Fruit fly (Drosophila melanogaster) whole organism, embryonic: ENCODE measurements around the gene CG3434.

Source experiments
- CG1024 ChIP-seq: fragments of 200-800 bp; sonication (Bioruptor generic); IDR thresholded peaks from 2 replicates; pipeline ENCODE4 v1.3.6; 2022; ENCODE audit warnings: missing biosample characterization, missing genetic modification characterization
- CG14050 ChIP-seq: fragments of 200-800 bp; sonication (Bioruptor generic); IDR thresholded peaks from 3 replicates; pipeline ENCODE4 v1.3.6; 2022; ENCODE audit warnings: missing biosample characterization, missing genetic modification characterization
- CG17328 ChIP-seq: fragments of 200-800 bp; sonication (Bioruptor generic); IDR thresholded peaks from 2 replicates; pipeline ENCODE4 v1.3.6; 2022; ENCODE audit warnings: missing biosample characterization, missing genetic modification characterization
- CG7745 ChIP-seq: fragments of 200-800 bp; sonication (Bioruptor generic); optimal IDR thresholded peaks from 2 replicates; lab custom pipeline; 2018; ENCODE audit warnings: missing biosample characterization, mild to moderate bottlenecking, missing genetic modification characterization, moderate library complexity
- CG8478 ChIP-seq: fragments of >200 bp; optimal IDR thresholded peaks from 2 replicates; lab custom pipeline; 2018
- E2f1 ChIP-seq: fragments of 200-800 bp; sonication (Bioruptor generic); IDR thresholded peaks from 2 replicates; pipeline ENCODE4 v1.3.6; 2022; ENCODE audit warnings: missing biosample characterization, missing genetic modification characterization
- Jarid2 ChIP-seq: fragments of 200-800 bp; sonication (Bioruptor generic); optimal IDR thresholded peaks from 3 replicates; lab custom pipeline; 2017; ENCODE audit warnings: mild to moderate bottlenecking, missing biosample characterization, missing genetic modification reagents, missing genetic modification characterization
- bbx ChIP-seq: fragments of 200-800 bp; sonication (Bioruptor generic); IDR thresholded peaks from 2 replicates; pipeline ENCODE4 v1.3.6; 2022; ENCODE audit warnings: missing biosample characterization, missing genetic modification characterization; ENCODE audit not compliant: partially characterized antibody
- esg ChIP-seq: fragments of 200-800 bp; sonication (Bioruptor generic); conservative IDR thresholded peaks from 2 replicates; pipeline ENCODE4 v1.3.6; 2022; ENCODE audit warnings: missing biosample characterization, missing genetic modification characterization
- pan ChIP-seq, 4 experiments: fragments of >200 bp in 3 of 4; fragments of 200-800 bp in 1 of 4; sonication (Bioruptor generic) in 1 of 4; optimal IDR thresholded peaks in 3 of 4; IDR thresholded peaks in 1 of 4; 2 replicates each; pipeline versions ENCODE4 v1.3.6 to Lab custom; 2017 to 2022; ENCODE audit warnings: missing biosample characterization in 2 of 4, missing genetic modification characterization in 2 of 4, mixed read lengths in 1 of 4
- schlank ChIP-seq: fragments of 200-800 bp; sonication (Bioruptor generic); optimal IDR thresholded peaks from 2 replicates; lab custom pipeline; 2018; ENCODE audit warnings: missing biosample characterization, mild to moderate bottlenecking, missing genetic modification characterization
- twi ChIP-seq: fragments of 200-800 bp; optimal IDR thresholded peaks from 2 replicates; lab custom pipeline; 2019; ENCODE audit warnings: missing biosample characterization, mild to moderate bottlenecking, missing genetic modification characterization, moderate library complexity
- unpg ChIP-seq: fragments of 200-800 bp; sonication (Bioruptor generic); optimal IDR thresholded peaks from 3 replicates; lab custom pipeline; 2018; ENCODE audit warnings: missing biosample characterization, mild to moderate bottlenecking, missing genetic modification characterization, moderate library complexity

Gene CG3434

dm6 chr3L:9410030-9410589 lies 50.5 kb downstream of the CG3434 start (continued):
- TF ChIP-seq CG1024 (no peak), E2f1 (GFP tag; lab: Robert Waterston, UW) (no peak), CG14050 (no peak), schlank (tag; lab: Kevin White, UChicago) (no peak), unpg (GFP tag; lab: Kevin White, UChicago) (no peak), esg (GFP tag; lab: Robert Waterston, UW) (no peak), CG8478 (lab: Kevin White, UChicago) (peak; percentile 75), CG17328 (GFP tag; lab: Robert Waterston, UW) (no peak), CG7745 (no peak), Jarid2 (GFP tag; lab: Kevin White, UChicago) (no peak), pan (optimal IDR thresholded peaks at IDR 0.05; lab: Kevin White, UChicago) (no peak), pan (GFP tag; optimal IDR thresholded peaks at IDR 0.05 in 1 of 2, IDR thresholded peaks at IDR 0.05 in 1 of 2) (no peak), twi (tag; lab: Kevin White, UChicago) (no peak), bbx (GFP tag; lab: Robert Waterston, UW) (0 out of 2 replicates have a peak, but pooled peaks have one; percentile 5)
